Fruit fly (Drosophila melanogaster) whole organism, embryonic: ENCODE results near the gene Fer2LCH.

Source experiments
- ATbp ChIP-seq: fragments of 200-800 bp; sonication (Bioruptor generic); optimal IDR thresholded peaks from 2 replicates; lab custom pipeline; 2017; ENCODE audit warnings: missing biosample characterization, mild to moderate bottlenecking, missing genetic modification characterization, missing genetic modification reagents
- Atf-2 ChIP-seq: fragments of 200-800 bp; sonication (Bioruptor generic); optimal IDR thresholded peaks from 2 replicates; lab custom pipeline; 2016; ENCODE audit warnings: missing biosample characterization, missing genetic modification characterization
- B-H2 ChIP-seq: fragments of 200-800 bp; sonication (Bioruptor generic); optimal IDR thresholded peaks from 2 replicates; lab custom pipeline; 2018; ENCODE audit warnings: missing biosample characterization, mild to moderate bottlenecking, missing genetic modification characterization
- CG10979 ChIP-seq: fragments of 200-800 bp; sonication (Bioruptor generic); optimal IDR thresholded peaks from 2 replicates; lab custom pipeline; 2018; ENCODE audit warnings: missing biosample characterization, mild to moderate bottlenecking, missing genetic modification characterization, moderate library complexity
- CG11085 ChIP-seq: fragments of 200-800 bp; sonication (Bioruptor generic); IDR thresholded peaks from 2 replicates; pipeline ENCODE4 v1.3.6; 2022; ENCODE audit warnings: missing biosample characterization, missing genetic modification characterization
- CG11695 ChIP-seq: fragments of 200-800 bp; sonication (Bioruptor generic); IDR thresholded peaks from 3 replicates; pipeline ENCODE4 v1.3.6; 2022; ENCODE audit warnings: missing biosample characterization, missing genetic modification characterization
- CG11723 ChIP-seq: fragments of 200-800 bp; sonication (Bioruptor generic); optimal IDR thresholded peaks from 2 replicates; lab custom pipeline; 2017; ENCODE audit warnings: missing biosample characterization, mild to moderate bottlenecking, missing genetic modification characterization
- CG12104 ChIP-seq: fragments of 200-800 bp; sonication (Bioruptor generic); optimal IDR thresholded peaks from 3 replicates; lab custom pipeline; 2016; ENCODE audit warnings: missing biosample characterization, missing genetic modification characterization
- CG12769 ChIP-seq: fragments of 200-800 bp; sonication (Bioruptor generic); optimal IDR thresholded peaks from 2 replicates; lab custom pipeline; 2019; ENCODE audit warnings: missing biosample characterization, mild to moderate bottlenecking, missing genetic modification characterization, moderate library complexity
- CG17359 ChIP-seq: fragments of 200-800 bp; sonication (Bioruptor generic); optimal IDR thresholded peaks from 3 replicates; lab custom pipeline; 2018; ENCODE audit warnings: missing biosample characterization, mild to moderate bottlenecking, missing genetic modification characterization, moderate library complexity
- CG18476 ChIP-seq: fragments of 200-800 bp; sonication (Bioruptor generic); optimal IDR thresholded peaks from 2 replicates; lab custom pipeline; 2016; ENCODE audit warnings: missing biosample characterization, mild to moderate bottlenecking, missing genetic modification characterization
- CG18764 ChIP-seq: fragments of 200-800 bp; sonication (Bioruptor generic); optimal IDR thresholded peaks from 3 replicates; lab custom pipeline; 2016; ENCODE audit warnings: missing biosample characterization, missing genetic modification characterization
- CG2120 ChIP-seq: fragments of 200-800 bp; sonication (Bioruptor generic); optimal IDR thresholded peaks from 3 replicates; lab custom pipeline; 2016; ENCODE audit warnings: missing biosample characterization, missing genetic modification characterization
- CG2129 ChIP-seq: fragments of 200-800 bp; sonication (Bioruptor generic); IDR thresholded peaks from 2 replicates; pipeline ENCODE4 v1.3.6; 2022; ENCODE audit warnings: missing biosample characterization, missing genetic modification characterization; ENCODE audit not compliant: partially characterized antibody
- CG2678 ChIP-seq: fragments of 200-800 bp; sonication (Bioruptor generic); optimal IDR thresholded peaks from 3 replicates; lab custom pipeline; 2019; ENCODE audit warnings: missing biosample characterization, mild to moderate bottlenecking, missing genetic modification characterization, moderate library complexity
- CG3847 ChIP-seq: fragments of 200-800 bp; sonication (Bioruptor generic); IDR thresholded peaks from 2 replicates; pipeline ENCODE4 v1.3.6; 2022; ENCODE audit warnings: missing biosample characterization, missing genetic modification characterization
- CG42726 ChIP-seq: fragments of 200-800 bp; sonication (Bioruptor generic); IDR thresholded peaks from 2 replicates; pipeline ENCODE4 v1.3.6; 2022; ENCODE audit warnings: missing biosample characterization, missing genetic modification characterization; ENCODE audit not compliant: partially characterized antibody
- CG8281 ChIP-seq: fragments of 200-800 bp; sonication (Bioruptor generic); optimal IDR thresholded peaks from 2 replicates; lab custom pipeline; 2018; ENCODE audit warnings: missing biosample characterization, mild to moderate bottlenecking, missing genetic modification characterization, moderate library complexity
- CG9437 ChIP-seq: fragments of 200-800 bp; sonication (Bioruptor generic); optimal IDR thresholded peaks from 2 replicates; lab custom pipeline; 2018; ENCODE audit warnings: missing biosample characterization, mild to moderate bottlenecking, missing genetic modification characterization
- CG9876 ChIP-seq: fragments of 200-800 bp; sonication (Bioruptor generic); optimal IDR thresholded peaks from 2 replicates; lab custom pipeline; 2016; ENCODE audit warnings: missing biosample characterization, missing genetic modification characterization
- Dad ChIP-seq: fragments of 200-800 bp; sonication (Bioruptor generic); optimal IDR thresholded peaks from 3 replicates; lab custom pipeline; 2016; ENCODE audit warnings: missing biosample characterization, missing genetic modification characterization
- Hand ChIP-seq: fragments of 200-800 bp; sonication (Bioruptor generic); optimal IDR thresholded peaks from 2 replicates; lab custom pipeline; 2017; ENCODE audit warnings: mild to moderate bottlenecking, missing biosample characterization, missing genetic modification reagents, missing genetic modification characterization
- HmgD ChIP-seq: fragments of 200-800 bp; sonication (Bioruptor generic); optimal IDR thresholded peaks from 3 replicates; lab custom pipeline; 2016; ENCODE audit warnings: missing biosample characterization, missing genetic modification characterization
- Hmr ChIP-seq: fragments of 200-800 bp; sonication (Bioruptor generic); optimal IDR thresholded peaks from 3 replicates; lab custom pipeline; 2017; ENCODE audit warnings: mild to moderate bottlenecking, missing biosample characterization, missing genetic modification reagents, missing genetic modification characterization
- Hmx ChIP-seq: fragments of 200-800 bp; sonication (Bioruptor generic); optimal IDR thresholded peaks from 2 replicates; lab custom pipeline; 2016; ENCODE audit warnings: missing biosample characterization, missing genetic modification characterization
- MTF-1 ChIP-seq: fragments of 200-800 bp; sonication (Bioruptor generic); optimal IDR thresholded peaks from 2 replicates; lab custom pipeline; 2018; ENCODE audit warnings: missing biosample characterization, mild to moderate bottlenecking, missing genetic modification characterization, borderline replicate concordance
- NfI ChIP-seq: fragments of 200-800 bp; sonication (Bioruptor generic); optimal IDR thresholded peaks from 3 replicates; lab custom pipeline; 2018; ENCODE audit warnings: missing biosample characterization, mild to moderate bottlenecking, missing genetic modification characterization, moderate library complexity
- Sry-δ ChIP-seq: fragments of 200-800 bp; sonication (Bioruptor generic); optimal IDR thresholded peaks from 2 replicates; lab custom pipeline; 2016; ENCODE audit warnings: missing biosample characterization, missing genetic modification characterization
- btn ChIP-seq: fragments of 200-800 bp; sonication (Bioruptor generic); optimal IDR thresholded peaks from 2 replicates; lab custom pipeline; 2016; ENCODE audit warnings: missing biosample characterization, missing genetic modification characterization
- caup ChIP-seq: fragments of 200-800 bp; sonication (Bioruptor generic); optimal IDR thresholded peaks from 3 replicates; lab custom pipeline; 2017; ENCODE audit warnings: missing biosample characterization, mild to moderate bottlenecking, missing genetic modification characterization, moderate library complexity; ENCODE audit not compliant: severe bottlenecking
- chif ChIP-seq, 2 experiments: fragments of 200-800 bp; sonication (Bioruptor generic); optimal IDR thresholded peaks; 3 replicates each; lab custom pipeline; 2016; ENCODE audit warnings: missing biosample characterization in 2 of 2, missing genetic modification characterization in 2 of 2
- croc ChIP-seq: fragments of 200-800 bp; sonication (Bioruptor generic); conservative IDR thresholded peaks from 3 replicates; pipeline ENCODE4 v1.3.6; 2022; ENCODE audit warnings: missing biosample characterization, missing genetic modification characterization
- crp ChIP-seq, 2 experiments: fragments of 200-800 bp; sonication (Bioruptor generic); optimal IDR thresholded peaks; 2 replicates in 1 of 2; 3 replicates in 1 of 2; lab custom pipeline; 2017; ENCODE audit warnings: missing biosample characterization in 2 of 2, missing genetic modification characterization in 2 of 2, mild to moderate bottlenecking in 1 of 2, moderate library complexity in 1 of 2
- en ChIP-seq: fragments of 200-800 bp; sonication (Bioruptor generic); optimal IDR thresholded peaks from 2 replicates; lab custom pipeline; 2016; ENCODE audit warnings: missing biosample characterization, missing genetic modification characterization
- fu2 ChIP-seq: fragments of 200-800 bp; sonication (Bioruptor generic); optimal IDR thresholded peaks from 2 replicates; lab custom pipeline; 2016; ENCODE audit warnings: missing biosample characterization, missing genetic modification characterization
- gce ChIP-seq: fragments of 200-800 bp; sonication (Bioruptor generic); IDR thresholded peaks from 3 replicates; pipeline ENCODE4 v1.3.6; 2022; ENCODE audit warnings: missing biosample characterization, missing genetic modification characterization
- grau ChIP-seq: fragments of 200-800 bp; optimal IDR thresholded peaks from 3 replicates; lab custom pipeline; 2019; ENCODE audit warnings: missing biosample characterization, mild to moderate bottlenecking, missing genetic modification characterization, moderate library complexity
- grn ChIP-seq: fragments of 200-800 bp; sonication (Bioruptor generic); optimal IDR thresholded peaks from 3 replicates; lab custom pipeline; 2017; ENCODE audit warnings: missing biosample characterization, missing genetic modification characterization
- jumu ChIP-seq: fragments of 200-800 bp; sonication (Bioruptor generic); optimal IDR thresholded peaks from 3 replicates; lab custom pipeline; 2016; ENCODE audit warnings: missing biosample characterization, missing genetic modification characterization
- kay ChIP-seq: fragments of 200-800 bp; sonication (Bioruptor generic); optimal IDR thresholded peaks from 2 replicates; lab custom pipeline; 2016; ENCODE audit warnings: missing biosample characterization, missing genetic modification characterization
- lola ChIP-seq, 3 experiments: fragments of >200 bp in 2 of 3; fragments of 200-800 bp in 1 of 3; sonication (Bioruptor generic) in 1 of 3; optimal IDR thresholded peaks; 2 replicates each; lab custom pipeline; 2017 to 2019; ENCODE audit warnings: missing biosample characterization in 3 of 3, missing genetic modification characterization in 3 of 3, mild to moderate bottlenecking in 1 of 3, moderate library complexity in 1 of 3
- pfk ChIP-seq: fragments of 200-800 bp; sonication (Bioruptor generic); optimal IDR thresholded peaks from 2 replicates; lab custom pipeline; 2018; ENCODE audit warnings: missing biosample characterization, mild to moderate bottlenecking, missing genetic modification characterization, moderate library complexity
- phol ChIP-seq: fragments of 200-800 bp; sonication (Bioruptor generic); optimal IDR thresholded peaks from 3 replicates; lab custom pipeline; 2018; ENCODE audit warnings: missing biosample characterization, mild to moderate bottlenecking, missing genetic modification characterization, moderate library complexity
- pita ChIP-seq: fragments of 200-800 bp; sonication (Bioruptor generic); optimal IDR thresholded peaks from 2 replicates; lab custom pipeline; 2017; ENCODE audit warnings: missing biosample characterization, mild to moderate bottlenecking, missing genetic modification characterization
- sens ChIP-seq: fragments of 200-800 bp; sonication (Bioruptor generic); peaks from one replicate; lab custom pipeline; 2016; ENCODE audit warnings: missing biosample characterization, missing genetic modification characterization
- seq ChIP-seq: fragments of 200-800 bp; sonication (Bioruptor generic); IDR thresholded peaks from 2 replicates; pipeline ENCODE4 v1.3.6; 2022; ENCODE audit warnings: missing biosample characterization, missing genetic modification characterization
- stwl ChIP-seq: fragments of 200-800 bp; sonication (Bioruptor generic); optimal IDR thresholded peaks from 3 replicates; lab custom pipeline; 2018; ENCODE audit warnings: missing biosample characterization, mild to moderate bottlenecking, missing genetic modification characterization, moderate library complexity
- tna ChIP-seq: fragments of 200-800 bp; sonication (Bioruptor generic); IDR thresholded peaks from 2 replicates; pipeline ENCODE4 v1.3.6; 2022; ENCODE audit warnings: missing biosample characterization, missing genetic modification characterization; ENCODE audit not compliant: partially characterized antibody
- trem ChIP-seq: fragments of 200-800 bp; optimal IDR thresholded peaks from 3 replicates; lab custom pipeline; 2019; ENCODE audit warnings: missing biosample characterization, mild to moderate bottlenecking, missing genetic modification characterization, moderate library complexity
- unc-4 ChIP-seq: fragments of 200-800 bp; sonication (Bioruptor generic); IDR thresholded peaks from 2 replicates; pipeline ENCODE4 v1.3.6; 2022; ENCODE audit warnings: missing biosample characterization, missing genetic modification characterization; ENCODE audit not compliant: partially characterized antibody

The Fer2LCH gene

DNA sequence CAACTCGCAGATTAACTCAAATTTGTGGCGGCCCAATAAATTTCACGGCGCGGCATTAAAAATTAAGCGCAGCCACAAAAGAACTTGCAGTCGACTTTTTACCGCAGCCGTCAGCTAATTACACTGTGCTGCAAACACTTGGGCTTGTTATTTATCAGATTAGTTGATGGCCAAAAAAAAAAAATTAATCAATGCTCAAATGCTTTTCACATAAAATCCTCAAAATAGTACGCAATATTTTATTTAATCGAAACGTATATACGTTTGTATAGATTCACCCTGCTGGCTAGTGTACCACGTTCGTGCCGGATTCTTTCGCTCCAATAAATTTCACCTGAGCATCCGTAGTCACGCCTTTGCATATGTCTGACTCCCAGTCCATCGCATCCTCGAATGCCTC, 26.2 kb downstream of the Fer2LCH start (continued):
- TF ChIP-seq CG2120 (GFP tag; lab: Kevin White, UChicago) (peak; percentile 25), tna (GFP tag; lab: Robert Waterston, UW) (no peak), pfk (no peak), pita (GFP tag; lab: Kevin White, UChicago) (no peak), MTF-1 (GFP tag; lab: Kevin White, UChicago) (no peak), trem (tag; lab: Kevin White, UChicago) (peak; percentile 12), CG2678 (tag; lab: Kevin White, UChicago) (peak; percentile 62), NfI (GFP tag; lab: Kevin White, UChicago) (peak; percentile 30), chif (GFP tag; optimal IDR thresholded peaks at IDR 0.05; lab: Kevin White, UChicago) (peak; percentile 18 to 61), CG2129 (GFP tag; lab: Robert Waterston, UW) (no peak), jumu (GFP tag; lab: Kevin White, UChicago) (no peak), Hmr (GFP tag; lab: Kevin White, UChicago) (peak; percentile 28), CG10979 (tag; lab: Kevin White, UChicago) (peak; percentile 73), kay (GFP tag; lab: Kevin White, UChicago) (no peak), CG9437 (GFP tag; lab: Kevin White, UChicago) (no peak), CG9876 (GFP tag; lab: Kevin White, UChicago) (no peak), CG18476 (GFP tag; lab: Kevin White, UChicago) (no peak), CG11695 (peak; percentile 53; the same call in 1 of the 3 replicates), btn (peak; percentile 35), Dad (no peak), CG12104 (peak; percentile 7), phol (peak; percentile 69), fu2 (GFP tag; lab: Kevin White, UChicago) (no peak), crp (GFP tag; optimal IDR thresholded peaks at IDR 0.05; lab: Kevin White, UChicago) (no peak), CG11723 (GFP tag; lab: Kevin White, UChicago) (no peak), lola (GFP tag; optimal IDR thresholded peaks at IDR 0.05; lab: Kevin White, UChicago) (peak in 1 of 3 experiments; percentile 41), grn (no peak), Hand (GFP tag; lab: Kevin White, UChicago) (no peak), unc-4 (no peak), CG8281 (tag; lab: Kevin White, UChicago) (no peak), CG18764 (GFP tag; lab: Kevin White, UChicago) (peak; percentile 44), Atf-2 (peak; percentile 44), CG3847 (no peak), caup (GFP tag; lab: Kevin White, UChicago) (peak; percentile 25), stwl (tag; lab: Kevin White, UChicago) (no peak), B-H2 (no peak), Hmx (GFP tag; lab: Kevin White, UChicago) (no peak), grau (peak; percentile 36), croc (GFP tag; lab: Robert Waterston, UW) (peak; percentile 49; the same call in 2 of the 3 replicates), CG17359 (tag; lab: Kevin White, UChicago) (peak; percentile 66), seq (0 out of 2 replicates have a peak, but pooled peaks have one; percentile 22), Sry-δ (GFP tag; lab: Kevin White, UChicago) (no peak), gce (GFP tag; lab: Robert Waterston, UW) (peak; percentile 76; the same call in 2 of the 3 replicates), CG42726 (no peak), sens (GFP tag; lab: Kevin White, UChicago) (peak; percentile 89), ATbp (peak; percentile 49), CG12769 (peak; percentile 56), en (GFP tag; lab: Kevin White, UChicago) (peak; percentile 17), CG11085 (no peak), HmgD (no peak)
